Fruit fly (Drosophila melanogaster) ovary, adult (tissue): ENCODE measurements around the gene CheA84a.

Source experiments
- CG17801 ChIP-seq: fragments of 200-800 bp; optimal IDR thresholded peaks from 2 replicates; lab custom pipeline; 2019; ENCODE audit warnings: missing biosample characterization, mild to moderate bottlenecking, missing genetic modification characterization, moderate library complexity; ENCODE audit not compliant: partially characterized antibody

The CheA84a gene

DNA sequence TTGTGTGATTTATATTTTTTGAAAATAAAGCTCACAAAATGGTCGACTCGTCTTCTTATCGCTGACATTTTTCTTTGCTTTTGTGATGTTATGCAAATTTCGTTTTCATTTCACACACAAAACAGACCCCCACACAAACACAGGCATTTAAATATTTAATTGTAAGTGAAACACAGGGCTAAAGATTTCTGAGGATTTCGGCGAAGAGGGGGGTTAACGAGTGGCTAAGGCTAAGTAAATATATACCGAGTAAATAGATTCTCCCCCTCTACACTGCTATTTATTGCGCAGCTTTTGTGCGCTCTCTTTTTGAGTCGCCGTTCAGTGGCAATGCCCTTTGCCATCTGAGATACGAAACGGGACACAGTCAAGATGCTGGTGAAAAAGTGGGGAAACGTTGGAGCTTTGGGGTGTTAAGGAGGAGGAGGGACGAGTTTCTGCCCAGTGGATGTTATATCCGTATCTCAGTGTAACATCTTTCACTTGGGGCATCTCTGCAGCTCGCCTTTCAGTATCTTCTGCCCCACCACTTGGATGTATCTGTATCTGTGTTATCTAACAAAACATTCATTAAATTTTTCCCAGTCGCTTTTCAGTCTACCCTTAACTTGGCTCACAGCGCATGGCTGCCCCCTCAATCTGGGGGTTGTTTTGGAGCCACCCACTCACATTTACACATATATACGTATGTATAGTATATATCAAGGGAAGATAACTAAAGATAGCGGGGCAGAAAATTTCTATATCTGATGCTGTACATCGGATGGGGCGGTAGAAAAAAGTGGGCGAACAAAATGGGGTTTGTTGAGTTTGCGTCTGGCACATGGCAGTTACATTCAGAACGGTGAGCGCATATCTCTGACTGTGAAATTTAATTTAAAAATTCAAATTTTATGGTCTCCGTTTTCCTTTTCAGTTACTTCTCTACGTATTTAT, 48.6 kb downstream of the CheA84a start:
- no peak for TF ChIP-seq CG17801 (GFP tag; lab: Kevin White, UChicago)
